Fruit fly (Drosophila melanogaster) Kc167 (cell line): ENCODE measurements around the gene CG10680.

ENCODE experiments used
- Myc ChIP-seq: fragments of >200 bp; optimal IDR thresholded peaks from 2 replicates; lab custom pipeline; 2017; ENCODE audit warnings: missing external identifiers
- Sin3A ChIP-seq: fragments of >200 bp; optimal IDR thresholded peaks from 2 replicates; lab custom pipeline; 2018; ENCODE audit warnings: missing external identifiers
- h ChIP-seq: fragments of >200 bp; optimal IDR thresholded peaks from 3 replicates; lab custom pipeline; 2018; ENCODE audit warnings: missing external identifiers
- insv ChIP-seq: fragments of >200 bp; optimal IDR thresholded peaks from 3 replicates; lab custom pipeline; 2018; ENCODE audit warnings: missing external identifiers

dm6 chr2L:19942510-19942909, 21.4 kb upstream of the CG10680 start:
- TF ChIP-seq insv (lab: Kevin White, UChicago): no peak
- TF ChIP-seq Sin3A (lab: Kevin White, UChicago): no peak
- no peak for TF ChIP-seq h (lab: Kevin White, UChicago)
- TF ChIP-seq Myc (lab: Kevin White, UChicago): no peak
